Worm (Caenorhabditis elegans): ENCODE data around the gene gbb-2.
A peak's percentile ranks its signal among the peaks of the same experiment; 100 is the strongest.

The gbb-2 gene

DNA sequence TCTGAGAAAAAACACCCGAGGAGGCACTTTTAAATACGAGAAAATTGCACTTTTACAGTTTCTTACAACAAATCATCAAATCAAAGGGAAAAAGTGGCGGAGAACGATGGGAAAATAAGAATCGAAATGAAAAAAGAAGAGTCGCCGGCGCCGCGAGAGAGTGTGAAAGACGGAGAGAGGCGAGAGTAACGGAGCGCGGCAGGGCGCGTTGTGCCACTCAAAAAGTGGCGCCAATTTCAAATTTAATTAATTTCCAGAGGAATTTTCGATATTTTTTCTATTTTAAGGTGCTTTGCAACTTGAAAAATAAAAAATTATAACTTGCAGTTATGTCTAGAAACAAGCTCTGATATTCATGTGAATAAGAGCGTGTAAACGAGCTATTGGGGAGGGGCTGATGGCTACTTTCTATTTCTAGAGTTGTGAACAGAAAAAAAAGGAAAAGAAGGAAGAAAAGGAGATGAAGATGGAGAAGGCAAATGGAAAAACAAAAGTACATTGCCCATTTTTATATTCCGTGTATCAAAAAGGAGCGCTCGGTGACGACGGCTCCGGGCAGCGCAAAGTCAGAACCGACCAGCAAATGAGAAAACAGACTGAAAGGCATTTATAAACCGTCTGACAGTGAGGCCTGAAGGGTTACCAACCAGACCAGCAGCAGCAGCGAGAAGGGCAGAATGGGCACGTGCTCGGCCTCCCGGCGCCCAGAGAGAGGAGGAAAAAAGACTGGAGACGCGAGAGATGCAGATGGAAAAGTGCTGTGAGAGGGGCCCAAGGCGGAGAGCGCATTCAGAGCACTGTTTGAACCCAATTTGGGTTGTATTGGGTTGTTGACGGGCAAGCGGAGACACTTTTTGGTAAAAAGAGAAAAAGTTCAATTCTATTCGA is 35.4 kb downstream of the gbb-2 start (continued):
- TF ChIP-seq ets-5 (GFP tag; IDR thresholded peaks at IDR 0.05) (no peak), nhr-77 (tag; optimal IDR thresholded peaks at IDR 0.05) (no peak), xbp-1 (tag; optimal IDR thresholded peaks at IDR 0.05) (no peak), lin-35 (GFP tag; optimal IDR thresholded peaks at IDR 0.05) (peak; percentile 59 to 81), lin-14 (GFP tag; optimal IDR thresholded peaks at IDR 0.05) (peak; percentile 55), nhr-71 (tag; optimal IDR thresholded peaks at IDR 0.05) (peak; percentile 47), nhr-12 (tag; optimal IDR thresholded peaks at IDR 0.05) (no peak), Y116A8C.19 (tag; optimal IDR thresholded peaks at IDR 0.05; ENCODE audit: borderline replicate concordance) (no peak), egl-27 (tag; optimal IDR thresholded peaks at IDR 0.05) (no peak), ceh-90 (tag; optimal IDR thresholded peaks at IDR 0.05) (no peak), lir-3 (tag; optimal IDR thresholded peaks at IDR 0.05; ENCODE audit: poor library complexity) (no peak), unc-62 (GFP tag; optimal IDR thresholded peaks at IDR 0.05) (no peak), nhr-47 (tag; optimal IDR thresholded peaks at IDR 0.05) (peak; percentile 11), nhr-237 (tag; optimal IDR thresholded peaks at IDR 0.05) (no peak), grh-1 (GFP tag; IDR thresholded peaks at IDR 0.05) (no peak), nhr-28 (tag; optimal IDR thresholded peaks at IDR 0.05) (no peak), zip-4 (GFP tag; optimal IDR thresholded peaks at IDR 0.05) (peak; percentile 21), efl-3 (GFP tag; optimal IDR thresholded peaks at IDR 0.05) (no peak), aly-2 (tag; optimal IDR thresholded peaks at IDR 0.05) (no peak), tbx-2 (tag; optimal IDR thresholded peaks at IDR 0.05) (peak; percentile 11), ceh-63 (GFP tag; optimal IDR thresholded peaks at IDR 0.05) (no peak), nhr-76 (tag; optimal IDR thresholded peaks at IDR 0.05) (no peak), snpc-4 (tag; optimal IDR thresholded peaks at IDR 0.05) (no peak), fkh-4 (tag; optimal IDR thresholded peaks at IDR 0.05; ENCODE audit: borderline replicate concordance) (no peak), unc-98 (GFP tag; IDR thresholded peaks at IDR 0.05) (no peak), blmp-1 (tag; optimal IDR thresholded peaks at IDR 0.05) (peak; percentile 6), egl-13 (tag; optimal IDR thresholded peaks at IDR 0.05) (no peak), C34B4.2 (tag; optimal IDR thresholded peaks at IDR 0.05) (no peak), sptf-1 (tag; optimal IDR thresholded peaks at IDR 0.05) (no peak), vab-15 (tag; optimal IDR thresholded peaks at IDR 0.05) (peak; percentile 41), unc-130 (tag; optimal IDR thresholded peaks at IDR 0.05) (no peak), pqm-1 (tag; optimal IDR thresholded peaks at IDR 0.05) (no peak), alr-1 (tag; optimal IDR thresholded peaks at IDR 0.05; ENCODE audit: borderline replicate concordance) (no peak), fos-1 (tag; optimal IDR thresholded peaks at IDR 0.05) (no peak), unc-86 (tag; optimal IDR thresholded peaks at IDR 0.05) (peak; percentile 21), dpl-1 (GFP tag; optimal IDR thresholded peaks at IDR 0.05) (peak; percentile 57 to 75 (median 65)), ceh-88 (GFP tag; IDR thresholded peaks at IDR 0.05) (peak; percentile 43; the same call in 1 of the 2 replicates), ztf-4 (tag; optimal IDR thresholded peaks at IDR 0.05) (no peak), skn-1 (tag; optimal IDR thresholded peaks at IDR 0.05) (no peak), sox-4 (tag; optimal IDR thresholded peaks at IDR 0.05) (no peak), lsy-2 (tag; optimal IDR thresholded peaks at IDR 0.05) (peak; percentile 17 to 35), fkh-10 (GFP tag; optimal IDR thresholded peaks at IDR 0.05) (no peak), snu-23 (GFP tag; optimal IDR thresholded peaks at IDR 0.05) (peak; percentile 37), mab-9 (GFP tag; IDR thresholded peaks at IDR 0.05) (0 out of 2 replicates have a peak, but pooled peaks have one; percentile 33), nhr-19 (GFP tag; conservative IDR thresholded peaks at IDR 0.05) (peak; percentile 34), F16B12.6 (tag; optimal IDR thresholded peaks at IDR 0.05) (no peak), pax-3 (tag; optimal IDR thresholded peaks at IDR 0.05) (no peak), tlp-1 (tag; optimal IDR thresholded peaks at IDR 0.05) (no peak)
